Worm (Caenorhabditis elegans) whole organism, mixed stage, embryonic: ENCODE measurements around the gene Y57E12AL.1.

ENCODE experiments used
- ceh-83 ChIP-seq: fragments of 200-800 bp; sonication (Bioruptor generic); optimal IDR thresholded peaks from 2 replicates; lab custom pipeline; 2018; ENCODE audit warnings: mild to moderate bottlenecking, missing genetic modification characterization, missing compliant biosample characterization
- ces-1 ChIP-seq: fragments of 150-350 bp; optimal IDR thresholded peaks from 2 replicates; lab custom pipeline; 2014; ENCODE audit warnings: missing biosample characterization, missing genetic modification reagents, missing genetic modification characterization
- drap-1 ChIP-seq: fragments of 200-800 bp; sonication (Bioruptor generic); optimal IDR thresholded peaks from 3 replicates; lab custom pipeline; 2018; ENCODE audit warnings: mild to moderate bottlenecking, missing genetic modification characterization, missing compliant biosample characterization
- elt-1 ChIP-seq: sonication (generic microtip); optimal IDR thresholded peaks from 2 replicates; lab custom pipeline; 2017; ENCODE audit warnings: missing genetic modification characterization, mild to moderate bottlenecking, missing compliant biosample characterization, antibody characterized with exemption, moderate library complexity, borderline replicate concordance; ENCODE audit not compliant: insufficient read depth
- flh-1 ChIP-seq: fragments of 200-800 bp; sonication (Bioruptor generic); optimal IDR thresholded peaks from 2 replicates; lab custom pipeline; 2018; ENCODE audit warnings: mild to moderate bottlenecking, missing genetic modification characterization, moderate library complexity, missing compliant biosample characterization
- hlh-1 ChIP-seq: fragments of 150-350 bp; optimal IDR thresholded peaks from 2 replicates; lab custom pipeline; 2014; ENCODE audit warnings: missing biosample characterization, missing genetic modification reagents, missing genetic modification characterization
- mls-2 ChIP-seq: sonication (generic microtip); optimal IDR thresholded peaks from 2 replicates; lab custom pipeline; 2016; ENCODE audit warnings: mild to moderate bottlenecking, missing genetic modification characterization, moderate library complexity, missing compliant biosample characterization
- nhr-12 ChIP-seq: fragments of 150-350 bp; optimal IDR thresholded peaks from 2 replicates; lab custom pipeline; 2014; ENCODE audit warnings: missing biosample characterization, missing genetic modification characterization
- nhr-237 ChIP-seq: fragments of 150-350 bp; optimal IDR thresholded peaks from 2 replicates; lab custom pipeline; 2014; ENCODE audit warnings: missing biosample characterization, missing genetic modification characterization
- pha-4 ChIP-seq: fragments of 150-350 bp; optimal IDR thresholded peaks from 2 replicates; lab custom pipeline; 2018; ENCODE audit warnings: missing biosample characterization, missing genetic modification reagents, missing genetic modification characterization
- tbx-8 ChIP-seq: fragments of 200-800 bp; sonication (Bioruptor generic); optimal IDR thresholded peaks from 2 replicates; lab custom pipeline; 2018; ENCODE audit warnings: mild to moderate bottlenecking, missing genetic modification characterization, moderate library complexity, missing compliant biosample characterization
- unc-39 ChIP-seq: fragments of 150-350 bp; optimal IDR thresholded peaks from 2 replicates; lab custom pipeline; 2014; ENCODE audit warnings: missing biosample characterization, missing genetic modification characterization
- unc-62 ChIP-seq: fragments of 150-350 bp; optimal IDR thresholded peaks from 2 replicates; lab custom pipeline; 2014; ENCODE audit warnings: missing biosample characterization, missing genetic modification reagents, missing genetic modification characterization
- ztf-11 ChIP-seq: fragments of 150-350 bp; optimal IDR thresholded peaks from 2 replicates; lab custom pipeline; 2014; ENCODE audit warnings: missing biosample characterization, missing genetic modification characterization

ce11 chrV:7084612-7085139 lies 24.3 kb downstream of the Y57E12AL.1 start, which contains the start of gene mys-1:
- TF ChIP-seq ces-1 (GFP tag; lab: Kevin White, UChicago) = no peak
- TF ChIP-seq unc-62 (GFP tag; lab: Kevin White, UChicago) = no peak
- TF ChIP-seq drap-1 (GFP tag; lab: Kevin White, UChicago) = no peak
- no peak for TF ChIP-seq elt-1 (tag; lab: Kevin White, UChicago)
- no peak for TF ChIP-seq pha-4 (tag; lab: Kevin White, UChicago)
- TF ChIP-seq tbx-8 (GFP tag; lab: Kevin White, UChicago) = no peak
- TF ChIP-seq nhr-12 = no peak
- no peak for TF ChIP-seq hlh-1 (tag; lab: Kevin White, UChicago)
- TF ChIP-seq unc-39 (tag; lab: Kevin White, UChicago) = no peak
- no peak for TF ChIP-seq ceh-83 (GFP tag; lab: Kevin White, UChicago)
- no peak for TF ChIP-seq flh-1 (GFP tag; lab: Kevin White, UChicago)
- TF ChIP-seq ztf-11 (tag; lab: Kevin White, UChicago) = no peak
- no peak for TF ChIP-seq mls-2 (tag; lab: Kevin White, UChicago)
- no peak for TF ChIP-seq nhr-237
